Fruit fly (Drosophila melanogaster) whole organism, wandering third instar larva: ENCODE data around the gene Sid.
A peak's percentile ranks its signal among the peaks of the same experiment; 100 is the strongest.

Experiments used
- Abd-B ChIP-seq: fragments of >200 bp; optimal IDR thresholded peaks from 2 replicates; lab custom pipeline; 2017; ENCODE audit warnings: missing biosample characterization, missing genetic modification characterization
- CG32264 ChIP-seq: fragments of 200-800 bp; sonication (Bioruptor generic); optimal IDR thresholded peaks from 2 replicates; lab custom pipeline; 2016; ENCODE audit warnings: missing biosample characterization, missing genetic modification characterization
- CG9705 ChIP-seq: fragments of 200-800 bp; sonication (Bioruptor generic); optimal IDR thresholded peaks from 2 replicates; lab custom pipeline; 2018; ENCODE audit warnings: missing biosample characterization, mild to moderate bottlenecking, missing genetic modification characterization
- Dfd ChIP-seq: fragments of >200 bp; optimal IDR thresholded peaks from 2 replicates; lab custom pipeline; 2017; ENCODE audit warnings: missing biosample characterization, missing genetic modification characterization
- Dif ChIP-seq: fragments of 200-275, 200-300 bp; sonication (Bioruptor generic); optimal IDR thresholded peaks from 2 replicates; lab custom pipeline; 2018; ENCODE audit warnings: missing biosample characterization, missing genetic modification characterization; ENCODE audit not compliant: partially characterized antibody
- GATAd ChIP-seq: sonication (Bioruptor generic); optimal IDR thresholded peaks from 2 replicates; lab custom pipeline; 2016; ENCODE audit warnings: missing biosample characterization, missing genetic modification characterization
- HLH106 ChIP-seq: fragments of 200-800 bp; optimal IDR thresholded peaks from 3 replicates; lab custom pipeline; 2019; ENCODE audit warnings: missing biosample characterization, mild to moderate bottlenecking, missing genetic modification characterization, moderate library complexity
- Hnf4 ChIP-seq: fragments of 200-800 bp; sonication (Bioruptor generic); optimal IDR thresholded peaks from 2 replicates; lab custom pipeline; 2016; ENCODE audit warnings: missing biosample characterization, mild to moderate bottlenecking, missing genetic modification characterization
- Hr78 ChIP-seq: fragments of >200 bp; optimal IDR thresholded peaks from 2 replicates; lab custom pipeline; 2017; ENCODE audit warnings: missing biosample characterization, missing genetic modification characterization
- Hr83 ChIP-seq: fragments of 200-300 bp; sonication (Bioruptor generic); optimal IDR thresholded peaks from 2 replicates; lab custom pipeline; 2016; ENCODE audit warnings: missing biosample characterization, mild to moderate bottlenecking, missing genetic modification characterization, moderate library complexity; ENCODE audit not compliant: poor library complexity, severe bottlenecking
- Jra ChIP-seq: sonication (Bioruptor generic); optimal IDR thresholded peaks from 2 replicates; lab custom pipeline; 2016; ENCODE audit warnings: missing biosample characterization, missing genetic modification characterization
- Mio ChIP-seq: sonication (Bioruptor generic); optimal IDR thresholded peaks from 2 replicates; lab custom pipeline; 2016; ENCODE audit warnings: missing biosample characterization, missing genetic modification characterization
- Myc ChIP-seq: fragments of >200 bp; optimal IDR thresholded peaks from 2 replicates; lab custom pipeline; 2017
- N ChIP-seq: fragments of >200 bp; optimal IDR thresholded peaks from 2 replicates; lab custom pipeline; 2018; ENCODE audit warnings: missing biosample characterization, missing external identifiers, missing genetic modification characterization
- OdsH ChIP-seq: fragments of 200-800 bp; sonication (Bioruptor generic); optimal IDR thresholded peaks from 2 replicates; lab custom pipeline; 2016; ENCODE audit warnings: missing biosample characterization, mild to moderate bottlenecking, missing genetic modification characterization
- Rel ChIP-seq, 2 experiments: fragments of 200-800 bp; sonication (Bioruptor generic) in 1 of 2; optimal IDR thresholded peaks; 2 replicates in 1 of 2; 3 replicates in 1 of 2; lab custom pipeline; 2016 to 2019; ENCODE audit warnings: mild to moderate bottlenecking in 2 of 2, missing biosample characterization in 2 of 2, missing genetic modification characterization in 2 of 2, moderate library complexity in 1 of 2
- Sp1 ChIP-seq: fragments of 200-800 bp; sonication (Bioruptor generic); optimal IDR thresholded peaks from 3 replicates; lab custom pipeline; 2019; ENCODE audit warnings: missing biosample characterization, mild to moderate bottlenecking, missing genetic modification characterization, moderate library complexity
- Vsx2 ChIP-seq: fragments of 200-300, 225-300 bp; sonication (Bioruptor generic); optimal IDR thresholded peaks from 2 replicates; lab custom pipeline; 2018; ENCODE audit warnings: missing biosample characterization, missing genetic modification characterization; ENCODE audit not compliant: partially characterized antibody
- brk ChIP-seq: fragments of 200-800 bp; sonication (Bioruptor generic); optimal IDR thresholded peaks from 2 replicates; lab custom pipeline; 2016; ENCODE audit warnings: missing biosample characterization, mild to moderate bottlenecking, missing genetic modification characterization
- dl ChIP-seq, 2 experiments: fragments of 175-275, 200-275 bp in 1 of 2; fragments of 200-275 bp in 1 of 2; sonication (Bioruptor generic); optimal IDR thresholded peaks; lab custom pipeline; 2018; ENCODE audit warnings: mild to moderate bottlenecking in 2 of 2, missing biosample characterization in 2 of 2, missing genetic modification characterization in 2 of 2, moderate library complexity in 2 of 2; ENCODE audit not compliant: partially characterized antibody in 2 of 2, insufficient read depth in 1 of 2
- dmrt93B ChIP-seq: fragments of 200-800 bp; sonication (Bioruptor generic); optimal IDR thresholded peaks from 2 replicates; lab custom pipeline; 2018; ENCODE audit warnings: missing biosample characterization, mild to moderate bottlenecking, missing genetic modification characterization
- dsf ChIP-seq: sonication (Bioruptor generic); optimal IDR thresholded peaks from 2 replicates; lab custom pipeline; 2016; ENCODE audit warnings: missing biosample characterization, missing genetic modification characterization, borderline replicate concordance
- ey ChIP-seq: fragments of 200-800 bp; sonication (Bioruptor generic); optimal IDR thresholded peaks from 2 replicates; lab custom pipeline; 2016; ENCODE audit warnings: missing biosample characterization, missing genetic modification characterization
- foxo ChIP-seq, 2 experiments: fragments of 200-800 bp; sonication (Bioruptor generic); optimal IDR thresholded peaks; 2 replicates in 1 of 2; 3 replicates in 1 of 2; lab custom pipeline; 2016 to 2017; ENCODE audit warnings: missing biosample characterization in 2 of 2, missing genetic modification characterization in 2 of 2
- fru ChIP-seq: fragments of 200-800 bp; sonication (Bioruptor generic); optimal IDR thresholded peaks from 3 replicates; lab custom pipeline; 2016; ENCODE audit warnings: missing biosample characterization, mild to moderate bottlenecking, missing genetic modification characterization
- h ChIP-seq: fragments of 200-800 bp; sonication (Bioruptor generic); optimal IDR thresholded peaks from 3 replicates; lab custom pipeline; 2016; ENCODE audit warnings: missing biosample characterization, mild to moderate bottlenecking, missing genetic modification characterization
- jim ChIP-seq: fragments of 175-275, 200-325 bp; sonication (Bioruptor generic); optimal IDR thresholded peaks from 2 replicates; lab custom pipeline; 2016; ENCODE audit warnings: missing biosample characterization, mild to moderate bottlenecking, missing genetic modification characterization
- lola ChIP-seq: fragments of >200 bp; optimal IDR thresholded peaks from 2 replicates; lab custom pipeline; 2017; ENCODE audit warnings: missing biosample characterization, missing genetic modification characterization
- pan ChIP-seq: fragments of >200 bp; optimal IDR thresholded peaks from 2 replicates; lab custom pipeline; 2017
- psq ChIP-seq: fragments of 200-800 bp; sonication (Bioruptor generic); optimal IDR thresholded peaks from 3 replicates; lab custom pipeline; 2017; ENCODE audit warnings: missing biosample characterization, mild to moderate bottlenecking, missing genetic modification characterization, moderate library complexity
- rgr ChIP-seq: fragments of 200-800 bp; sonication (Bioruptor generic); optimal IDR thresholded peaks from 3 replicates; lab custom pipeline; 2016; ENCODE audit warnings: missing biosample characterization, mild to moderate bottlenecking, missing genetic modification characterization
- sage ChIP-seq: fragments of 200-800 bp; sonication (Bioruptor generic); optimal IDR thresholded peaks from 2 replicates; lab custom pipeline; 2016; ENCODE audit warnings: missing biosample characterization, mild to moderate bottlenecking, missing genetic modification characterization
- sv ChIP-seq: fragments of 200-800 bp; sonication (Bioruptor generic); optimal IDR thresholded peaks from 3 replicates; lab custom pipeline; 2016; ENCODE audit warnings: missing biosample characterization, missing genetic modification characterization
- tai ChIP-seq: sonication (Bioruptor generic); optimal IDR thresholded peaks from 2 replicates; lab custom pipeline; 2016; ENCODE audit warnings: missing biosample characterization, missing genetic modification characterization
- usp ChIP-seq: fragments of >200 bp; optimal IDR thresholded peaks from 2 replicates; lab custom pipeline; 2017; ENCODE audit warnings: missing biosample characterization, missing genetic modification characterization
- woc ChIP-seq: sonication (Bioruptor generic); optimal IDR thresholded peaks from 2 replicates; lab custom pipeline; 2016; ENCODE audit warnings: missing biosample characterization, mild to moderate bottlenecking, missing genetic modification characterization

The Sid gene

DNA sequence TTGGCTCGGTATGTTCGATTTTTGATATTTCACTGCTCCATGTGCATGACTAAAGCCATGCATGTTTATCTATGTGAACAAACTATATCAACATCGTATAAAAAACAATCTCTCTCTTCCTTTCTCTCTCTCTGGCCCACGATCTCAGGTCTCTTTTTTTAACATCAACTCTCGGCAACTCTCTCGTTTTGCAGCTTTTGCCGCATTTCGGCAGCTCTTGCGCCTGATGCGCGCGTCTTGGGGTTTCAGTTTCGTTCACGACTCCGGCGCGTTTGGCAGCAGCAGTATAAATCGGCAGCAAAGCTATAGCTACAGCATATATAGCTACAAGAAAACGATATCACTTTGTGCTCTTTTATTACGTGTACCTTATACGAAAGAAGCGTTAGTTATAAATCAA, 4.3 kb downstream of the Sid start, which contains the start of gene snu:
Gene snu (plus strand): TSS at position 254 of the 400 bp plus-strand sequence.
- TF ChIP-seq Abd-B (GFP tag; lab: Kevin White, UChicago) (no peak), CG32264 (GFP tag; lab: Kevin White, UChicago) (no peak), usp (GFP tag; lab: Kevin White, UChicago) (no peak), Hr83 (GFP tag; lab: Kevin White, UChicago) (no peak), Rel (GFP tag; optimal IDR thresholded peaks at IDR 0.05; lab: Kevin White, UChicago) (no peak), Rel (tag; optimal IDR thresholded peaks at IDR 0.05; lab: Kevin White, UChicago) (peak; percentile 3), sv (GFP tag; lab: Kevin White, UChicago) (no peak), GATAd (GFP tag; lab: Kevin White, UChicago) (no peak), Dif (GFP tag; lab: Kevin White, UChicago) (no peak), pan (lab: Kevin White, UChicago) (no peak), Sp1 (GFP tag; lab: Kevin White, UChicago) (peak; percentile 13), Hr78 (no peak), ey (no peak), dsf (GFP tag; lab: Kevin White, UChicago) (no peak), dmrt93B (GFP tag; lab: Kevin White, UChicago) (no peak), Mio (no peak), woc (GFP tag; lab: Kevin White, UChicago) (no peak), Hnf4 (no peak), Myc (lab: Kevin White, UChicago) (no peak), dl (GFP tag; optimal IDR thresholded peaks at IDR 0.05; lab: Kevin White, UChicago; ENCODE audit: insufficient read depth in 1 of 2, partially characterized antibody in 2 of 2) (peak in 1 of 2 experiments; percentile 25), OdsH (GFP tag; lab: Kevin White, UChicago) (no peak), h (GFP tag; lab: Kevin White, UChicago) (peak; percentile 3), fru (GFP tag; lab: Kevin White, UChicago) (no peak), jim (no peak)

DNA sequence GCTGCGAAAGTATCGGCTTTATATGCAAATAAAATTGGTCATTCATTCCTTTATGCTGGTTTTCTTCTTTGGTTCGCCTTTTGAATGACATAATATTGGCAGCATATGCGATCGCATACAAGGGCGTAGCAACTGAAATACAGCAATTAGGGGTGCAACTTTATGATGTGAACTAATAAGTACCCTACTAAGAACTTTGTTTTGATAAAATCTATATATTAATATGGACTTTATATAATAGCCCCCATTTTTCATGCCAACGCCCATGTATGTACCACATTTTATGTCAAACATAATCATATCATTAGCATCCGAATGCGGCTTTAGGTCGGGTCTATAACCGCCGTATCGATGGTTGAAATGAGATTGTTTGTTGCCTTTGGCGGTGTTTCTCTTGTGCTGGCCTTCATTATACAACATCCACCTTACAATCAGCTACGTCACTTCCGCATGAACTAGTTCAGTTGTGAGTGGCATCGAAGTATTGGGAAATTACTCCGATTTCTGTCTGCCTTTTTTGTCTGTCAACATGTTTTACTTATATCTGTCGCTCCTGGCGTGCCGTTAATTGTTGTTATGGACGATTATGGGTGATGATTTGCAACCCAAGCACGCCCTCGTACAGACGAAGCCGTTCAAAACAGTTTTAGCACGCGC, 6.5 kb downstream of the Sid start:
- no peak for TF ChIP-seq h (GFP tag; lab: Kevin White, UChicago)
- TF ChIP-seq sv (GFP tag; lab: Kevin White, UChicago) = peak; percentile 56

DNA sequence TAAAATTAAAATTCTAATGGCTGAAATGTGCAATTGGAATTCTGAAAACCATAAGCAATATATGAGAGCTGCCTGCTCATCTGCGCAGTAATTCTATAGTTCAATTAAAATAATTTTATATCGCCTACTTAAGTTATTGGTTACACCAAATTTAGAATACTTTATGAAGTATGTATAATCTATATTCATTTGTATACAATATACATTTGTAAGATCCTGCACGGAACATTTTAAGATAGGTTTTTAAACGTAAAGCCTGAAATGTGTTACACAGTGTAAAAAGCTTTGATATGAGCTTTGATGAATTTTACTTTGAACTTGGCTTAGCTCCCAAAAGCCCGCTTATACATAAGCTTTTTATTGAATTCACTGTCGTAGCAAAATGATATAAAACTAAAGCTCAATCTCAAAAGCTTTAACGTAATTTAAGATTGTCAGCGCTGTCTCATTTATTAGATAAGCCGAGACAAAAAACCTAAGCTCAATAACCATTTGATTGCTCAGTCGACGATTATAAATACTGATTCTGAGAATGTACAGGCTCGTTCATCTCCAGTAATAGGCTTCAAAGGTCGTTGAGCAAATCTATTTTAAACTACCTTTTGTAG, 7.1 kb downstream of the Sid start:
- TF ChIP-seq CG32264 (GFP tag; lab: Kevin White, UChicago) = no peak
- no peak for TF ChIP-seq sv (GFP tag; lab: Kevin White, UChicago)
- no peak for TF ChIP-seq psq (GFP tag; lab: Kevin White, UChicago)
- no peak for TF ChIP-seq Abd-B (GFP tag; lab: Kevin White, UChicago)
- TF ChIP-seq Rel (GFP tag; optimal IDR thresholded peaks at IDR 0.05; lab: Kevin White, UChicago) = no peak
- TF ChIP-seq Rel (tag; optimal IDR thresholded peaks at IDR 0.05; lab: Kevin White, UChicago) = no peak
- TF ChIP-seq brk (GFP tag; lab: Kevin White, UChicago) = peak; percentile 54
- no peak for TF ChIP-seq OdsH (GFP tag; lab: Kevin White, UChicago)
- peak; percentile 5 for TF ChIP-seq Sp1 (GFP tag; lab: Kevin White, UChicago)
- no peak for TF ChIP-seq Hr78
- no peak for TF ChIP-seq rgr (GFP tag; lab: Kevin White, UChicago)
- no peak for TF ChIP-seq Hr83 (GFP tag; lab: Kevin White, UChicago)
- no peak for TF ChIP-seq Dfd
- no peak for TF ChIP-seq usp (GFP tag; lab: Kevin White, UChicago)
- TF ChIP-seq Dif (GFP tag; lab: Kevin White, UChicago) = peak; percentile 75
- no peak for TF ChIP-seq lola (GFP tag; lab: Kevin White, UChicago)
- TF ChIP-seq pan (lab: Kevin White, UChicago) = no peak
- TF ChIP-seq GATAd (GFP tag; lab: Kevin White, UChicago) = no peak
- no peak for TF ChIP-seq h (GFP tag; lab: Kevin White, UChicago)
- TF ChIP-seq tai (GFP tag; lab: Kevin White, UChicago) = no peak
- TF ChIP-seq Vsx2 (GFP tag; lab: Kevin White, UChicago) = peak; percentile 36
- peak in 1 of 2 experiments; percentile 17 for TF ChIP-seq dl (GFP tag; optimal IDR thresholded peaks at IDR 0.05; lab: Kevin White, UChicago; ENCODE audit: insufficient read depth in 1 of 2, partially characterized antibody in 2 of 2)
- TF ChIP-seq fru (GFP tag; lab: Kevin White, UChicago) = no peak
- TF ChIP-seq HLH106 (tag; lab: Kevin White, UChicago) = peak; percentile 22
- no peak for TF ChIP-seq Myc (lab: Kevin White, UChicago)
- no peak for TF ChIP-seq dsf (GFP tag; lab: Kevin White, UChicago)
- peak; percentile 17 for TF ChIP-seq sage (GFP tag; lab: Kevin White, UChicago)
- TF ChIP-seq N (GFP tag; lab: Kevin White, UChicago) = no peak
- TF ChIP-seq jim = no peak
- TF ChIP-seq CG9705 = no peak
- no peak for TF ChIP-seq woc (GFP tag; lab: Kevin White, UChicago)
- no peak for TF ChIP-seq Jra
- TF ChIP-seq ey = no peak
- TF ChIP-seq foxo (GFP tag; optimal IDR thresholded peaks at IDR 0.05; lab: Kevin White, UChicago) = no peak
- TF ChIP-seq dmrt93B (GFP tag; lab: Kevin White, UChicago) = no peak
